Fruit fly (Drosophila melanogaster) whole organism, pupa: Measurements from ENCODE around the gene CG11307.
A peak's percentile ranks its signal among the peaks of the same experiment; 100 is the strongest.

Source experiments
- CG10348 ChIP-seq: fragments of 200-800 bp; sonication (Bioruptor generic); IDR thresholded peaks from 2 replicates; pipeline ENCODE4 v1.3.6; 2022; ENCODE audit warnings: missing biosample characterization, missing genetic modification characterization
- CG12605 ChIP-seq: fragments of 200-800 bp; sonication (Bioruptor generic); IDR thresholded peaks from 2 replicates; pipeline ENCODE4 v1.3.6; 2022; ENCODE audit warnings: missing biosample characterization, missing genetic modification characterization
- CG13204 ChIP-seq: fragments of 200-800 bp; sonication (Bioruptor generic); optimal IDR thresholded peaks from 2 replicates; lab custom pipeline; 2018; ENCODE audit warnings: missing biosample characterization, mild to moderate bottlenecking, missing genetic modification characterization, moderate library complexity
- CG14655 ChIP-seq: fragments of 200-800 bp; sonication (Bioruptor generic); optimal IDR thresholded peaks from 3 replicates; lab custom pipeline; 2017; ENCODE audit warnings: mild to moderate bottlenecking, missing biosample characterization, missing genetic modification reagents, missing genetic modification characterization
- CG15710 ChIP-seq: fragments of 200-800 bp; sonication (Bioruptor generic); optimal IDR thresholded peaks from 2 replicates; lab custom pipeline; 2018; ENCODE audit warnings: missing biosample characterization, mild to moderate bottlenecking, missing genetic modification characterization, moderate library complexity
- CG17806 ChIP-seq: fragments of 200-800 bp; sonication (Bioruptor generic); optimal IDR thresholded peaks from 2 replicates; lab custom pipeline; 2018; ENCODE audit warnings: missing biosample characterization, mild to moderate bottlenecking, missing genetic modification characterization, moderate library complexity
- CG32121 ChIP-seq: fragments of 200-800 bp; sonication (Bioruptor generic); IDR thresholded peaks from 2 replicates; pipeline ENCODE4 v1.3.6; 2022; ENCODE audit warnings: missing biosample characterization, missing genetic modification characterization
- CG34367 ChIP-seq: fragments of 200-800 bp; sonication (Bioruptor generic); optimal IDR thresholded peaks from 2 replicates; lab custom pipeline; 2018; ENCODE audit warnings: missing biosample characterization, mild to moderate bottlenecking, missing genetic modification characterization
- CG4496 ChIP-seq: fragments of 200-800 bp; sonication (Bioruptor generic); IDR thresholded peaks from 3 replicates; pipeline ENCODE4 v1.3.6; 2022; ENCODE audit warnings: missing biosample characterization, missing genetic modification characterization
- CG8159 ChIP-seq: fragments of 200-800 bp; sonication (Bioruptor generic); optimal IDR thresholded peaks from 3 replicates; lab custom pipeline; 2018; ENCODE audit warnings: missing biosample characterization, mild to moderate bottlenecking, missing genetic modification characterization, moderate library complexity
- CG8301 ChIP-seq: fragments of 200-800 bp; sonication (Bioruptor generic); optimal IDR thresholded peaks from 2 replicates; lab custom pipeline; 2018; ENCODE audit warnings: missing biosample characterization, mild to moderate bottlenecking, missing genetic modification characterization
- CG9948 ChIP-seq: fragments of 200-800 bp; sonication (Bioruptor generic); optimal IDR thresholded peaks from 2 replicates; lab custom pipeline; 2018; ENCODE audit warnings: missing biosample characterization, mild to moderate bottlenecking, missing genetic modification characterization, moderate library complexity
- D1 ChIP-seq: fragments of 200-800 bp; sonication (Bioruptor generic); optimal IDR thresholded peaks from 2 replicates; lab custom pipeline; 2018; ENCODE audit warnings: missing biosample characterization, mild to moderate bottlenecking, missing genetic modification characterization, moderate library complexity
- EcR ChIP-seq: fragments of 200-800 bp; sonication (Bioruptor generic); optimal IDR thresholded peaks from 3 replicates; lab custom pipeline; 2019; ENCODE audit warnings: missing biosample characterization, missing genetic modification characterization, mild to moderate bottlenecking, moderate library complexity, missing genetic modification reagents
- Ets98B ChIP-seq: fragments of 200-800 bp; sonication (Bioruptor generic); IDR thresholded peaks from 2 replicates; pipeline ENCODE4 v1.3.6; 2022; ENCODE audit warnings: missing biosample characterization, missing genetic modification characterization
- Pif1A ChIP-seq: fragments of 200-800 bp; sonication (Bioruptor generic); optimal IDR thresholded peaks from 3 replicates; lab custom pipeline; 2016; ENCODE audit warnings: missing biosample characterization, missing genetic modification characterization
- Pif1B ChIP-seq: fragments of 200-800 bp; sonication (Bioruptor generic); optimal IDR thresholded peaks from 3 replicates; lab custom pipeline; 2016; ENCODE audit warnings: missing biosample characterization, missing genetic modification characterization
- Snoo ChIP-seq: fragments of 200-800 bp; sonication (Bioruptor generic); optimal IDR thresholded peaks from 3 replicates; lab custom pipeline; 2017; ENCODE audit warnings: missing biosample characterization, mild to moderate bottlenecking, missing genetic modification characterization, inconsistent platforms
- fd96Ca ChIP-seq: fragments of 200-800 bp; sonication (Bioruptor generic); IDR thresholded peaks from 3 replicates; pipeline ENCODE4 v1.3.6; 2022; ENCODE audit warnings: missing biosample characterization, missing genetic modification characterization
- gl ChIP-seq: fragments of 200-800 bp; sonication (Bioruptor generic); optimal IDR thresholded peaks from 2 replicates; lab custom pipeline; 2018; ENCODE audit warnings: missing biosample characterization, mild to moderate bottlenecking, missing genetic modification characterization
- rn ChIP-seq: fragments of 200-800 bp; sonication (Bioruptor generic); IDR thresholded peaks from 2 replicates; pipeline ENCODE4 v1.3.6; 2022; ENCODE audit warnings: missing biosample characterization, missing genetic modification characterization

Gene CG11307

dm6 chr3L:21617354-21617753 is at the start of gene CG11307, which contains the start of gene S1P:
TSS of gene CG11307 (plus strand) at chr3L:21617623.
TSS of gene S1P (minus strand) at chr3L:21617376.
- TF ChIP-seq Pif1B (GFP tag; lab: Kevin White, UChicago): no peak
- no peak for TF ChIP-seq Snoo (tag; lab: Kevin White, UChicago)
- TF ChIP-seq CG34367 (tag; lab: Kevin White, UChicago): no peak

dm6 chr3L:21568254-21568653 is 49.2 kb upstream of the CG11307 start:
- TF ChIP-seq CG32121 (GFP tag; lab: Robert Waterston, UW) (no peak), CG10348 (GFP tag; lab: Robert Waterston, UW) (no peak), CG4496 (GFP tag; lab: Robert Waterston, UW) (no peak), gl (no peak), CG8159 (tag; lab: Kevin White, UChicago) (no peak), CG9948 (no peak), CG12605 (GFP tag; lab: Robert Waterston, UW) (no peak), Pif1B (GFP tag; lab: Kevin White, UChicago) (no peak), CG14655 (GFP tag; lab: Kevin White, UChicago) (no peak), Ets98B (GFP tag; lab: Robert Waterston, UW) (no peak)
- TF ChIP-seq, all 21 proteins: peak for 0

dm6 chr3L:21568848-21569372 is 48.5 kb upstream of the CG11307 start, which contains the start of the genes CRIF and SMC5:
TSS of gene CRIF (minus strand) at chr3L:21568898.
TSS of gene SMC5 (plus strand) at chr3L:21569176.
- TF ChIP-seq D1 (tag; lab: Kevin White, UChicago) (peak; percentile 44), CG17806 (tag; lab: Kevin White, UChicago) (peak; percentile 33), CG4496 (GFP tag; lab: Robert Waterston, UW) (no peak), CG32121 (GFP tag; lab: Robert Waterston, UW) (peak; percentile 22; the same call in 1 of the 2 replicates)

dm6 chr3L:21573831-21574230 is 43.6 kb upstream of the CG11307 start, which contains the start of gene EMC10:
TSS of gene EMC10 (plus strand) at chr3L:21574131.
- TF ChIP-seq CG15710: no peak
- TF ChIP-seq CG32121 (GFP tag; lab: Robert Waterston, UW): no peak
- TF ChIP-seq gl: no peak
- TF ChIP-seq rn (GFP tag; lab: Robert Waterston, UW): no peak
- TF ChIP-seq CG34367 (tag; lab: Kevin White, UChicago): no peak
- no peak for TF ChIP-seq EcR (GFP tag; lab: Kevin White, UChicago)
- TF ChIP-seq Snoo (tag; lab: Kevin White, UChicago): no peak
- TF ChIP-seq CG12605 (GFP tag; lab: Robert Waterston, UW): no peak
- TF ChIP-seq CG10348 (GFP tag; lab: Robert Waterston, UW): no peak
- no peak for TF ChIP-seq Pif1A (GFP tag; lab: Kevin White, UChicago)
- TF ChIP-seq, all 21 proteins: peak for 0

dm6 chr3L:21574296-21574745 is 43.1 kb upstream of the CG11307 start:
- TF ChIP-seq D1 (tag; lab: Kevin White, UChicago) (peak; percentile 55), Pif1A (GFP tag; lab: Kevin White, UChicago) (no peak), CG32121 (GFP tag; lab: Robert Waterston, UW) (no peak), fd96Ca (GFP tag; lab: Robert Waterston, UW) (no peak), CG15710 (no peak)

dm6 chr3L:21581984-21582383 is 35.4 kb upstream of the CG11307 start:
- TF ChIP-seq CG9948: peak; percentile 15
- no peak for TF ChIP-seq Pif1A (GFP tag; lab: Kevin White, UChicago)
- TF ChIP-seq CG12605 (GFP tag; lab: Robert Waterston, UW): no peak
- TF ChIP-seq fd96Ca (GFP tag; lab: Robert Waterston, UW): no peak
- no peak for TF ChIP-seq EcR (GFP tag; lab: Kevin White, UChicago)
- peak; percentile 13 for TF ChIP-seq Snoo (tag; lab: Kevin White, UChicago)
- TF ChIP-seq CG8301 (tag; lab: Kevin White, UChicago): no peak
- TF ChIP-seq CG32121 (GFP tag; lab: Robert Waterston, UW): no peak
- peak; percentile 50 for TF ChIP-seq CG8159 (tag; lab: Kevin White, UChicago)
- TF ChIP-seq CG15710: peak; percentile 35
- no peak for TF ChIP-seq gl
- no peak for TF ChIP-seq Ets98B (GFP tag; lab: Robert Waterston, UW)
- TF ChIP-seq CG34367 (tag; lab: Kevin White, UChicago): no peak
- no peak for TF ChIP-seq CG17806 (tag; lab: Kevin White, UChicago)
- no peak for TF ChIP-seq CG14655 (GFP tag; lab: Kevin White, UChicago)
- TF ChIP-seq D1 (tag; lab: Kevin White, UChicago): no peak
- TF ChIP-seq Pif1B (GFP tag; lab: Kevin White, UChicago): peak; percentile 31
- TF ChIP-seq CG13204 (GFP tag; lab: Kevin White, UChicago): no peak
- no peak for TF ChIP-seq CG10348 (GFP tag; lab: Robert Waterston, UW)
- TF ChIP-seq CG4496 (GFP tag; lab: Robert Waterston, UW): no peak
- no peak for TF ChIP-seq rn (GFP tag; lab: Robert Waterston, UW)

- TF ChIP-seq CG10348 (GFP tag; lab: Robert Waterston, UW): no peak
- TF ChIP-seq CG32121 (GFP tag; lab: Robert Waterston, UW): no peak
- no peak for TF ChIP-seq CG4496 (GFP tag; lab: Robert Waterston, UW)
- 0 out of 2 replicates have a peak, but pooled peaks have one; percentile 24 for TF ChIP-seq CG12605 (GFP tag; lab: Robert Waterston, UW)
- TF ChIP-seq CG13204 (GFP tag; lab: Kevin White, UChicago): peak; percentile 56
- TF ChIP-seq CG8159 (tag; lab: Kevin White, UChicago): no peak
- TF ChIP-seq gl: no peak
Observed at dm6 chr3L:21584683-21585082, 32.7 kb upstream of the CG11307 start.
